Worm (Caenorhabditis elegans) whole organism, L3 larva: ENCODE measurements around the gene vab-8.

ENCODE experiments used
- ZK546.5 ChIP-seq: sonication (generic microtip); optimal IDR thresholded peaks from 2 replicates; lab custom pipeline; 2017; ENCODE audit warnings: missing biosample characterization, missing genetic modification characterization
- aly-2 ChIP-seq: fragments of 150-350 bp; optimal IDR thresholded peaks from 2 replicates; lab custom pipeline; 2014; ENCODE audit warnings: missing biosample characterization, missing genetic modification characterization
- ama-1 ChIP-seq: fragments of 150-350 bp; optimal IDR thresholded peaks from 2 replicates; lab custom pipeline; 2018
- ceh-16 ChIP-seq: sonication (generic microtip); optimal IDR thresholded peaks from 2 replicates; lab custom pipeline; 2017; ENCODE audit warnings: missing biosample characterization, missing genetic modification characterization
- ceh-28 ChIP-seq: fragments of 150-350 bp; optimal IDR thresholded peaks from 2 replicates; lab custom pipeline; 2014; ENCODE audit warnings: missing biosample characterization, missing genetic modification reagents, missing genetic modification characterization
- ceh-9 ChIP-seq: sonication (generic microtip); optimal IDR thresholded peaks from 2 replicates; lab custom pipeline; 2018; ENCODE audit warnings: missing biosample characterization, missing genetic modification characterization
- egl-27 ChIP-seq: sonication (generic microtip); optimal IDR thresholded peaks from 4 replicates; lab custom pipeline; 2017; ENCODE audit warnings: missing biosample characterization, missing genetic modification reagents, missing genetic modification characterization
- elt-2 ChIP-seq: sonication (generic microtip); optimal IDR thresholded peaks from 2 replicates; lab custom pipeline; 2016; ENCODE audit warnings: missing genetic modification reagents, mild to moderate bottlenecking, missing genetic modification characterization, missing compliant biosample characterization
- elt-3 ChIP-seq, 3 experiments: fragments of 150-350 bp in 1 of 3; sonication (generic microtip) in 2 of 3; optimal IDR thresholded peaks; 2 replicates in 2 of 3; 4 replicates in 1 of 3; lab custom pipeline; 2014 to 2017; ENCODE audit warnings: missing biosample characterization in 3 of 3, missing genetic modification characterization in 3 of 3
- eor-1 ChIP-seq, 2 experiments: fragments of 150-350 bp; optimal IDR thresholded peaks; 2 replicates each; lab custom pipeline; 2014 to 2018; ENCODE audit warnings: missing biosample characterization in 2 of 2, missing genetic modification characterization in 2 of 2
- fkh-10 ChIP-seq: sonication (generic microtip); optimal IDR thresholded peaks from 2 replicates; lab custom pipeline; 2017; ENCODE audit warnings: missing biosample characterization, missing genetic modification reagents, missing genetic modification characterization
- fkh-2 ChIP-seq: fragments of 150-350 bp; optimal IDR thresholded peaks from 2 replicates; lab custom pipeline; 2014; ENCODE audit warnings: missing biosample characterization, missing genetic modification reagents, missing genetic modification characterization
- hmg-11 ChIP-seq: sonication (generic microtip); optimal IDR thresholded peaks from 2 replicates; lab custom pipeline; 2016; ENCODE audit warnings: missing genetic modification characterization, missing compliant biosample characterization
- jun-1 ChIP-seq: fragments of 150-350 bp; optimal IDR thresholded peaks from 2 replicates; lab custom pipeline; 2014; ENCODE audit warnings: missing biosample characterization, missing genetic modification reagents, missing genetic modification characterization
- lin-15B ChIP-seq: fragments of 150-350 bp; optimal IDR thresholded peaks from 2 replicates; lab custom pipeline; 2014; ENCODE audit warnings: missing biosample characterization, missing genetic modification characterization
- lin-39 ChIP-seq: fragments of 150-350 bp; optimal IDR thresholded peaks from 2 replicates; lab custom pipeline; 2018; ENCODE audit warnings: missing biosample characterization, missing genetic modification reagents, missing genetic modification characterization
- lsy-12 ChIP-seq: sonication (generic microtip); optimal IDR thresholded peaks from 2 replicates; lab custom pipeline; 2016; ENCODE audit warnings: mild to moderate bottlenecking, missing genetic modification characterization, missing compliant biosample characterization
- mdl-1 ChIP-seq: fragments of 150-350 bp; optimal IDR thresholded peaks from 2 replicates; lab custom pipeline; 2014; ENCODE audit warnings: missing biosample characterization, missing genetic modification characterization
- mml-1 ChIP-seq: fragments of 150-350 bp; sonication (generic microtip); optimal IDR thresholded peaks from 3 replicates; lab custom pipeline; 2014; ENCODE audit warnings: missing biosample characterization, missing genetic modification characterization
- nfya-1 ChIP-seq: sonication (generic microtip); optimal IDR thresholded peaks from 2 replicates; lab custom pipeline; 2017; ENCODE audit warnings: missing genetic modification characterization, mild to moderate bottlenecking, missing compliant biosample characterization, antibody characterized with exemption, moderate library complexity; ENCODE audit not compliant: insufficient read depth
- nhr-11 ChIP-seq: fragments of 150-350 bp; optimal IDR thresholded peaks from 2 replicates; lab custom pipeline; 2014; ENCODE audit warnings: missing biosample characterization, missing genetic modification characterization
- nhr-12 ChIP-seq: fragments of 150-350 bp; optimal IDR thresholded peaks from 2 replicates; lab custom pipeline; 2014; ENCODE audit warnings: missing biosample characterization, missing genetic modification characterization
- nhr-23 ChIP-seq: fragments of 150-350 bp; optimal IDR thresholded peaks from 2 replicates; lab custom pipeline; 2014; ENCODE audit warnings: missing biosample characterization, missing genetic modification reagents, missing genetic modification characterization
- nhr-237 ChIP-seq: fragments of 150-350 bp; optimal IDR thresholded peaks from 2 replicates; lab custom pipeline; 2014; ENCODE audit warnings: missing biosample characterization, missing genetic modification characterization
- nhr-25 ChIP-seq: sonication (generic microtip); optimal IDR thresholded peaks from 2 replicates; lab custom pipeline; 2017; ENCODE audit warnings: missing biosample characterization, missing genetic modification characterization
- nhr-28 ChIP-seq: fragments of 150-350 bp; optimal IDR thresholded peaks from 2 replicates; lab custom pipeline; 2014; ENCODE audit warnings: missing biosample characterization, missing genetic modification characterization
- nhr-43 ChIP-seq: sonication (generic microtip); optimal IDR thresholded peaks from 2 replicates; lab custom pipeline; 2016; ENCODE audit warnings: mild to moderate bottlenecking, missing genetic modification characterization, missing compliant biosample characterization; ENCODE audit not compliant: poor library complexity, severe bottlenecking
- nhr-76 ChIP-seq: fragments of 150-350 bp; sonication (generic microtip); optimal IDR thresholded peaks from 5 replicates; lab custom pipeline; 2014; ENCODE audit warnings: missing biosample characterization, missing genetic modification characterization
- nhr-77 ChIP-seq: fragments of 150-350 bp; optimal IDR thresholded peaks from 2 replicates; lab custom pipeline; 2014; ENCODE audit warnings: missing biosample characterization, missing genetic modification characterization
- pha-4 ChIP-seq: fragments of 150-350 bp; optimal IDR thresholded peaks from 2 replicates; lab custom pipeline; 2014; ENCODE audit warnings: missing biosample characterization, missing genetic modification reagents, missing genetic modification characterization
- sea-2 ChIP-seq: fragments of 150-350 bp; sonication (generic microtip); optimal IDR thresholded peaks from 4 replicates; lab custom pipeline; 2014; ENCODE audit warnings: missing biosample characterization, missing genetic modification reagents, missing genetic modification characterization
- skn-1 ChIP-seq: fragments of 150-350 bp; optimal IDR thresholded peaks from 2 replicates; lab custom pipeline; 2014; ENCODE audit warnings: missing biosample characterization, missing genetic modification characterization
- tbx-2 ChIP-seq: sonication (generic microtip); optimal IDR thresholded peaks from 2 replicates; lab custom pipeline; 2016; ENCODE audit warnings: mild to moderate bottlenecking, missing genetic modification characterization, missing compliant biosample characterization
- unc-39 ChIP-seq: sonication (generic microtip); optimal IDR thresholded peaks from 4 replicates; lab custom pipeline; 2017; ENCODE audit warnings: missing biosample characterization, missing genetic modification characterization
- zag-1 ChIP-seq: fragments of 150-350 bp; optimal IDR thresholded peaks from 2 replicates; lab custom pipeline; 2014; ENCODE audit warnings: missing biosample characterization, missing genetic modification characterization
- ztf-11 ChIP-seq: fragments of 150-350 bp; optimal IDR thresholded peaks from 2 replicates; lab custom pipeline; 2014; ENCODE audit warnings: missing biosample characterization, missing genetic modification characterization

vab-8 gene

ce11 chrV:12213027-12213426 is at the start of gene vab-8:
Gene vab-8, plus strand, starts transcription at chrV:12213327.
- peak; percentile 19 for TF ChIP-seq elt-2 (tag; lab: Kevin White, UChicago)
- no peak for TF ChIP-seq egl-27 (tag; lab: Kevin White, UChicago)

ce11 chrV:12167031-12167430 is 46.1 kb upstream of the vab-8 start:
- no peak for TF ChIP-seq hmg-11
- no peak for TF ChIP-seq aly-2
- TF ChIP-seq nhr-12, result no peak
- no peak for TF ChIP-seq fkh-2 (tag; lab: Kevin White, UChicago)
- TF ChIP-seq mml-1, result no peak
- TF ChIP-seq ama-1 (lab: Kevin White, UChicago), result no peak
- no peak for TF ChIP-seq unc-39
- no peak for TF ChIP-seq ceh-28 (tag; lab: Kevin White, UChicago)
- TF ChIP-seq skn-1 (tag; lab: Kevin White, UChicago), result no peak
- TF ChIP-seq lin-39 (tag; lab: Kevin White, UChicago), result no peak
- no peak for TF ChIP-seq fkh-10 (GFP tag; lab: Kevin White, UChicago)
- TF ChIP-seq mdl-1 (tag; lab: Kevin White, UChicago), result no peak
- no peak for TF ChIP-seq sea-2
- no peak for TF ChIP-seq nhr-28 (tag; lab: Kevin White, UChicago)
- TF ChIP-seq nfya-1, result no peak
- TF ChIP-seq nhr-23, result no peak
- no peak for TF ChIP-seq elt-3 (tag; optimal IDR thresholded peaks at IDR 0.05; lab: Kevin White, UChicago)

ce11 chrV:12167653-12168052 is 45.5 kb upstream of the vab-8 start, which contains the start of gene col-37:
Gene col-37, minus strand, starts transcription at chrV:12167753.
- TF ChIP-seq lsy-12 (tag; lab: Kevin White, UChicago), result no peak
- no peak for TF ChIP-seq eor-1 (tag; optimal IDR thresholded peaks at IDR 0.05; lab: Kevin White, UChicago)
- TF ChIP-seq nhr-11 (tag; lab: Kevin White, UChicago), result no peak
- TF ChIP-seq ztf-11 (tag; lab: Kevin White, UChicago), result no peak
- no peak for TF ChIP-seq jun-1
- no peak for TF ChIP-seq hmg-11
- no peak for TF ChIP-seq fkh-10 (GFP tag; lab: Kevin White, UChicago)
- TF ChIP-seq unc-39, result no peak
- TF ChIP-seq fkh-2 (tag; lab: Kevin White, UChicago), result no peak
- TF ChIP-seq, all 47 proteins: peak for 0

ce11 chrV:12170114-12170513 is 43.0 kb upstream of the vab-8 start, which contains the start of gene ZK863.1:
Gene ZK863.1, minus strand, starts transcription at chrV:12170214.
- TF ChIP-seq aly-2, result no peak
- TF ChIP-seq pha-4, result no peak
- TF ChIP-seq unc-39, result no peak
- TF ChIP-seq nhr-43 (tag; lab: Kevin White, UChicago), result no peak
- no peak for TF ChIP-seq ceh-9 (tag; lab: Kevin White, UChicago)
- no peak for TF ChIP-seq lin-15B (tag; lab: Kevin White, UChicago)
- no peak for TF ChIP-seq nhr-237
- no peak for TF ChIP-seq lsy-12 (tag; lab: Kevin White, UChicago)
- TF ChIP-seq ztf-11 (tag; lab: Kevin White, UChicago), result no peak
- TF ChIP-seq sea-2, result no peak
- no peak for TF ChIP-seq ceh-16 (tag; lab: Kevin White, UChicago)
- TF ChIP-seq nhr-25 (tag; lab: Kevin White, UChicago), result no peak
- no peak for TF ChIP-seq nhr-23
- TF ChIP-seq mdl-1 (tag; lab: Kevin White, UChicago), result no peak
- TF ChIP-seq nhr-77 (tag; lab: Kevin White, UChicago), result no peak
- TF ChIP-seq tbx-2 (tag; lab: Kevin White, UChicago), result no peak
- TF ChIP-seq elt-2 (tag; lab: Kevin White, UChicago), result no peak
- no peak for TF ChIP-seq mml-1
- TF ChIP-seq fkh-2 (tag; lab: Kevin White, UChicago), result no peak
- TF ChIP-seq fkh-10 (GFP tag; lab: Kevin White, UChicago), result no peak

- no peak for TF ChIP-seq ceh-28 (tag; lab: Kevin White, UChicago)
- TF ChIP-seq nhr-76, result no peak
- no peak for TF ChIP-seq nhr-23
- TF ChIP-seq ztf-11 (tag; lab: Kevin White, UChicago), result no peak
- TF ChIP-seq nhr-11 (tag; lab: Kevin White, UChicago), result no peak
- TF ChIP-seq nfya-1, result no peak
- no peak for TF ChIP-seq nhr-77 (tag; lab: Kevin White, UChicago)
- TF ChIP-seq zag-1 (tag; lab: Kevin White, UChicago), result no peak
- TF ChIP-seq elt-3 (tag; optimal IDR thresholded peaks at IDR 0.05; lab: Kevin White, UChicago), result no peak
- no peak for TF ChIP-seq sea-2
- no peak for TF ChIP-seq hmg-11
- no peak for TF ChIP-seq lin-15B (tag; lab: Kevin White, UChicago)
- TF ChIP-seq aly-2, result no peak
- no peak for TF ChIP-seq tbx-2 (tag; lab: Kevin White, UChicago)
- no peak for TF ChIP-seq pha-4
- no peak for TF ChIP-seq nhr-28 (tag; lab: Kevin White, UChicago)
- TF ChIP-seq skn-1 (tag; lab: Kevin White, UChicago), result no peak
- TF ChIP-seq ZK546.5 (tag; lab: Kevin White, UChicago), result no peak
- TF ChIP-seq, all 47 proteins: peak for 0
Observed at ce11 chrV:12179338-12179737, 33.8 kb upstream of the vab-8 start, which contains the start of gene clec-224. Gene clec-224, minus strand, starts transcription at chrV:12179438.
